Worm (Caenorhabditis elegans) whole organism, L4/young adult: ENCODE results near the gene acbp-7.

ENCODE experiments used
- dao-5 ChIP-seq: sonication (generic microtip); optimal IDR thresholded peaks from 2 replicates; lab custom pipeline; 2016; ENCODE audit warnings: missing genotype, missing genetic modification characterization, moderate library complexity, missing compliant biosample characterization
- him-1 ChIP-seq: sonication (generic microtip); optimal IDR thresholded peaks from 2 replicates; lab custom pipeline; 2016; ENCODE audit warnings: missing genotype, missing genetic modification reagents, missing genetic modification characterization, missing compliant biosample characterization

DNA sequence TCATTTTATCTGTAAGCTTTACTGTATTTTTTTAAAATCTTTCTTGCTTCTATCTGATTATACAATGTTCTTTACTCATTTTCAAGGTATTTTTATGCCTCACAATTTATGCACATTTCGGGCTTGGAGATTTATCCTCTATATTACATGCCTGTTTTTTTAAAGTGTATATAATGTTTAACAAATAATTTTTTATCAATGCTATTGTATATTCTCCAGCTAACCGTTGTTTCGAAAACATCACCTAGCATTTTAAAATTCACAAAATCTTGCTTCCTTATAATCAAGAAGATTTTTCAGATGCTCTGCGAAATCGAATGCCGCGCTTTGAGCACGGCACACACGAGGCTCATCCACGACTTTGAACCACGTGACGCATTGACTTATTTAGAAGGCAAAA lies 14.5 kb downstream of the acbp-7 start, which contains the start of gene ced-4:
- TF ChIP-seq him-1 (tag; lab: Kevin White, UChicago) (no peak), dao-5 (no peak)
